Worm (Caenorhabditis elegans) whole organism, L1 larva: ENCODE measurements around the gene irld-61.

Source experiments
- aha-1 ChIP-seq: fragments of 150-350 bp; optimal IDR thresholded peaks from 2 replicates; lab custom pipeline; 2014; ENCODE audit warnings: missing biosample characterization, missing genetic modification characterization
- lin-35 ChIP-seq, 2 experiments: fragments of 150-350 bp; optimal IDR thresholded peaks; 2 replicates each; lab custom pipeline; 2014; ENCODE audit warnings: missing biosample characterization in 2 of 2, missing genetic modification characterization in 2 of 2, missing genetic modification reagents in 2 of 2
- lsy-2 ChIP-seq, 2 experiments: fragments of 150-350 bp; optimal IDR thresholded peaks; 2 replicates each; lab custom pipeline; 2014; ENCODE audit warnings: missing biosample characterization in 2 of 2, missing genetic modification characterization in 2 of 2
- mdl-1 ChIP-seq, 2 experiments: fragments of 150-350 bp; optimal IDR thresholded peaks; 2 replicates each; lab custom pipeline; 2014 to 2017; ENCODE audit warnings: missing biosample characterization in 2 of 2, missing genetic modification characterization in 2 of 2, inconsistent platforms in 1 of 2
- nhr-76 ChIP-seq: sonication (generic microtip); optimal IDR thresholded peaks from 2 replicates; lab custom pipeline; 2017; ENCODE audit warnings: missing biosample characterization, missing genetic modification characterization
- skn-1 ChIP-seq: fragments of 150-350 bp; optimal IDR thresholded peaks from 2 replicates; lab custom pipeline; 2014; ENCODE audit warnings: missing biosample characterization, missing genetic modification characterization
- unc-62 ChIP-seq: fragments of 150-350 bp; optimal IDR thresholded peaks from 2 replicates; lab custom pipeline; 2014; ENCODE audit warnings: missing biosample characterization, missing genetic modification reagents, missing genetic modification characterization
- unc-98 ChIP-seq: fragments of 200-800 bp; sonication (Bioruptor generic); IDR thresholded peaks from 2 replicates; pipeline ENCODE4 v1.3.6; 2022; ENCODE audit warnings: missing genetic modification characterization, missing compliant biosample characterization

DNA sequence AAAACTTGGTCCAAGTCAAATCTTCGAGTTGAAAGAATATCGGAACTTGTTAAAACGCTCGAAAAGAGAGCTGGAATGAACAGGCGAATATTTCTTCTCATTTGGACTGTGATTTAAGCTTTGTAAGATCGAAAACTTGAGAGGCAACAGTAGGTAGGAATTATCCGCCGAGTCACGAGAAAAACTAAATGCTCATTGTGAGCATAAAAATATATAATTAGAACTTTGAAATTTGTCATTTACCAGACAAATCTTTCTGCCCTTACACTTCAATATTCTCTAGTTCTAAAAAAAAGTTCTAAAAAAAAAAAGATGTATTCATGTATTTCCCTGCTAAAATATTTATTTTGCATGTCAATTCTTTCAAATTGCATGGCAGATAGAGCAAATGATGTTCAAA is at the start of gene irld-61, which contains the start of gene irld-19:
- TF ChIP-seq skn-1: no peak
- TF ChIP-seq unc-62 (GFP tag; lab: Kevin White, UChicago): no peak
- TF ChIP-seq aha-1 (tag; lab: Kevin White, UChicago): no peak
- no peak for TF ChIP-seq unc-98 (GFP tag; lab: Robert Waterston, UW)
- no peak for TF ChIP-seq lin-35 (GFP tag; optimal IDR thresholded peaks at IDR 0.05; lab: Kevin White, UChicago)
- TF ChIP-seq lsy-2 (tag; optimal IDR thresholded peaks at IDR 0.05; lab: Kevin White, UChicago): no peak
- TF ChIP-seq mdl-1 (tag; optimal IDR thresholded peaks at IDR 0.05; lab: Kevin White, UChicago): no peak
- no peak for TF ChIP-seq nhr-76 (tag; lab: Kevin White, UChicago)
